Worm (Caenorhabditis elegans) whole organism, mixed stage, embryonic: ENCODE data around the gene Y39F10C.3.

ENCODE experiments used
- blmp-1 ChIP-seq: fragments of 150-350 bp; optimal IDR thresholded peaks from 2 replicates; lab custom pipeline; 2014; ENCODE audit warnings: missing biosample characterization, missing genetic modification characterization
- lsy-2 ChIP-seq: fragments of 150-350 bp; optimal IDR thresholded peaks from 2 replicates; lab custom pipeline; 2014; ENCODE audit warnings: missing biosample characterization, missing genetic modification characterization
- mep-1 ChIP-seq: fragments of 150-350 bp; optimal IDR thresholded peaks from 2 replicates; lab custom pipeline; 2017; ENCODE audit warnings: missing biosample characterization, missing genetic modification reagents, missing genetic modification characterization, inconsistent platforms
- nhr-237 ChIP-seq: fragments of 150-350 bp; optimal IDR thresholded peaks from 2 replicates; lab custom pipeline; 2014; ENCODE audit warnings: missing biosample characterization, missing genetic modification characterization
- pha-4 ChIP-seq: fragments of 150-350 bp; optimal IDR thresholded peaks from 2 replicates; lab custom pipeline; 2018; ENCODE audit warnings: missing biosample characterization, missing genetic modification reagents, missing genetic modification characterization

DNA sequence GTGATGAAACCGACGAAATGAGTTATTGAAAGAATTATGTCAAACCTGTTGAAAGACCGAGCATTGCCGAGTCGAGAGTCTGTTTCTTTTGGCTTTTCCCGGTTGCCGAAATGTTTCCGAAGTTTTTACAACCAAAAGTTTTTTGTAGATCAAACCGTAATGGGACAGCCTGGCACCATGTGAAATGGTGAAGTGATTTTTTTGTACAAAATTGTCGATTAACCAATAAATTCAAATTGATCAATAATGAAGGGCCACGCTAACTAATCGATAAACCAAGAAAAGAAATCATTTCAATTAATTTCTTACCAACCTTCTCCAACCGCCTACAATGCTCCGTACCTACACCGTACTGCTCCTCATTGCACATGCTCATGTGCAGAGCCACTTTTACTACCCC, 17.3 kb downstream of the Y39F10C.3 start, which contains the start of gene T02H6.3:
- TF ChIP-seq lsy-2 (tag; lab: Kevin White, UChicago) (no peak), pha-4 (tag; lab: Kevin White, UChicago) (no peak), mep-1 (tag; lab: Kevin White, UChicago) (no peak), nhr-237 (tag; lab: Kevin White, UChicago) (no peak), blmp-1 (tag; lab: Kevin White, UChicago) (no peak)
